Fruit fly (Drosophila melanogaster) whole organism, pupa: ENCODE data around the gene CG32631.

Source experiments
- CG10348 ChIP-seq: fragments of 200-800 bp; sonication (Bioruptor generic); IDR thresholded peaks from 2 replicates; pipeline ENCODE4 v1.3.6; 2022; ENCODE audit warnings: missing biosample characterization, missing genetic modification characterization
- CG12605 ChIP-seq: fragments of 200-800 bp; sonication (Bioruptor generic); IDR thresholded peaks from 2 replicates; pipeline ENCODE4 v1.3.6; 2022; ENCODE audit warnings: missing biosample characterization, missing genetic modification characterization
- CG15710 ChIP-seq: fragments of 200-800 bp; sonication (Bioruptor generic); optimal IDR thresholded peaks from 2 replicates; lab custom pipeline; 2018; ENCODE audit warnings: missing biosample characterization, mild to moderate bottlenecking, missing genetic modification characterization, moderate library complexity
- CG34367 ChIP-seq: fragments of 200-800 bp; sonication (Bioruptor generic); optimal IDR thresholded peaks from 2 replicates; lab custom pipeline; 2018; ENCODE audit warnings: missing biosample characterization, mild to moderate bottlenecking, missing genetic modification characterization
- CG4496 ChIP-seq: fragments of 200-800 bp; sonication (Bioruptor generic); IDR thresholded peaks from 3 replicates; pipeline ENCODE4 v1.3.6; 2022; ENCODE audit warnings: missing biosample characterization, missing genetic modification characterization
- CG8301 ChIP-seq: fragments of 200-800 bp; sonication (Bioruptor generic); optimal IDR thresholded peaks from 2 replicates; lab custom pipeline; 2018; ENCODE audit warnings: missing biosample characterization, mild to moderate bottlenecking, missing genetic modification characterization
- CG9948 ChIP-seq: fragments of 200-800 bp; sonication (Bioruptor generic); optimal IDR thresholded peaks from 2 replicates; lab custom pipeline; 2018; ENCODE audit warnings: missing biosample characterization, mild to moderate bottlenecking, missing genetic modification characterization, moderate library complexity
- EcR ChIP-seq: fragments of 200-800 bp; sonication (Bioruptor generic); optimal IDR thresholded peaks from 3 replicates; lab custom pipeline; 2019; ENCODE audit warnings: missing biosample characterization, missing genetic modification characterization, mild to moderate bottlenecking, moderate library complexity, missing genetic modification reagents
- Ets98B ChIP-seq: fragments of 200-800 bp; sonication (Bioruptor generic); IDR thresholded peaks from 2 replicates; pipeline ENCODE4 v1.3.6; 2022; ENCODE audit warnings: missing biosample characterization, missing genetic modification characterization
- gl ChIP-seq: fragments of 200-800 bp; sonication (Bioruptor generic); optimal IDR thresholded peaks from 2 replicates; lab custom pipeline; 2018; ENCODE audit warnings: missing biosample characterization, mild to moderate bottlenecking, missing genetic modification characterization

DNA sequence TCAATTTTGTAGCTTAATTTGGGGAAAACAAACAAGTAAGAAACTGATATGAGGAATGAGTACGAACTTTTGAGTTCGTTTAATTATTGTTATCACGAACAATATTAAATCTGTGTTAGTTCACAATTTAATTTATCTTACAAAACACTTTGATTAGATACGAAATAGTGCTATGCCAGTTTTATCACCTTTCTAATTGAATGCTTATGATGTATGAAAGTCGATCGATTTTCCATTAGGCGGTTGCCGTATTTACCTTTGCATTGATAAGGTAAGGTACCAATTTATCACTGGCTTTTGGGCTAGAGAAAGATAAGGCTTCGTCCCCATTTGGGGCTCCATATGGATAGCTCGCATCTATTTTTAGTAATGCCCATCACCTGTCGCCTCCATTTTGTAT lies 23.1 kb downstream of the CG32631 start:
- TF ChIP-seq CG9948 (tag; lab: Kevin White, UChicago) (no peak), CG12605 (GFP tag; lab: Robert Waterston, UW) (no peak), EcR (GFP tag; lab: Kevin White, UChicago) (no peak), CG10348 (GFP tag; lab: Robert Waterston, UW) (no peak), Ets98B (no peak), gl (tag; lab: Kevin White, UChicago) (no peak), CG34367 (tag; lab: Kevin White, UChicago) (no peak), CG8301 (tag; lab: Kevin White, UChicago) (no peak), CG15710 (tag; lab: Kevin White, UChicago) (no peak), CG4496 (GFP tag; lab: Robert Waterston, UW) (no peak)
